Fruit fly (Drosophila melanogaster) whole organism, embryonic: ENCODE results near the gene CG11882.

ENCODE experiments used
- Ada2b ChIP-seq: fragments of 200-800 bp; sonication (Bioruptor generic); IDR thresholded peaks from 2 replicates; pipeline ENCODE4 v1.3.6; 2022; ENCODE audit warnings: missing biosample characterization, missing genetic modification characterization
- B-H1 ChIP-seq: fragments of 200-800 bp; sonication (Bioruptor generic); IDR thresholded peaks from 3 replicates; pipeline ENCODE4 v1.3.6; 2022; ENCODE audit warnings: missing biosample characterization, missing genetic modification characterization
- CG1024 ChIP-seq: fragments of 200-800 bp; sonication (Bioruptor generic); IDR thresholded peaks from 2 replicates; pipeline ENCODE4 v1.3.6; 2022; ENCODE audit warnings: missing biosample characterization, missing genetic modification characterization
- CG10959 ChIP-seq: fragments of 200-800 bp; sonication (Bioruptor generic); IDR thresholded peaks from 2 replicates; pipeline ENCODE4 v1.3.6; 2022; ENCODE audit warnings: missing biosample characterization, missing genetic modification characterization
- CG11085 ChIP-seq: fragments of 200-800 bp; sonication (Bioruptor generic); IDR thresholded peaks from 2 replicates; pipeline ENCODE4 v1.3.6; 2022; ENCODE audit warnings: missing biosample characterization, missing genetic modification characterization
- CG11398 ChIP-seq: fragments of 200-800 bp; sonication (Bioruptor generic); optimal IDR thresholded peaks from 2 replicates; lab custom pipeline; 2016; ENCODE audit warnings: missing biosample characterization, missing genetic modification characterization
- CG12104 ChIP-seq: fragments of 200-800 bp; sonication (Bioruptor generic); optimal IDR thresholded peaks from 3 replicates; lab custom pipeline; 2016; ENCODE audit warnings: missing biosample characterization, missing genetic modification characterization
- CG12299 ChIP-seq: fragments of 200-800 bp; sonication (Bioruptor generic); optimal IDR thresholded peaks from 2 replicates; lab custom pipeline; 2018; ENCODE audit warnings: missing biosample characterization, mild to moderate bottlenecking, missing genetic modification characterization
- CG13894 ChIP-seq: fragments of 200-800 bp; sonication (Bioruptor generic); optimal IDR thresholded peaks from 3 replicates; lab custom pipeline; 2018; ENCODE audit warnings: missing biosample characterization, mild to moderate bottlenecking, missing genetic modification characterization, moderate library complexity
- CG14710 ChIP-seq: fragments of 200-800 bp; sonication (Bioruptor generic); optimal IDR thresholded peaks from 3 replicates; lab custom pipeline; 2019; ENCODE audit warnings: missing biosample characterization, mild to moderate bottlenecking, missing genetic modification characterization, moderate library complexity
- CG15011 ChIP-seq: fragments of 200-800 bp; sonication (Bioruptor generic); optimal IDR thresholded peaks from 3 replicates; lab custom pipeline; 2018; ENCODE audit warnings: missing biosample characterization, mild to moderate bottlenecking, missing genetic modification characterization
- CG15269 ChIP-seq: fragments of 200-800 bp; sonication (Bioruptor generic); optimal IDR thresholded peaks from 2 replicates; lab custom pipeline; 2018; ENCODE audit warnings: missing biosample characterization, mild to moderate bottlenecking, missing genetic modification characterization, moderate library complexity
- CG15696 ChIP-seq: fragments of 200-800 bp; sonication (Bioruptor generic); optimal IDR thresholded peaks from 2 replicates; lab custom pipeline; 2019; ENCODE audit warnings: missing biosample characterization, mild to moderate bottlenecking, missing genetic modification characterization, moderate library complexity
- CG16863 ChIP-seq: fragments of 200-800 bp; sonication (Bioruptor generic); optimal IDR thresholded peaks from 3 replicates; lab custom pipeline; 2016; ENCODE audit warnings: missing biosample characterization, missing genetic modification characterization
- CG17328 ChIP-seq: fragments of 200-800 bp; sonication (Bioruptor generic); IDR thresholded peaks from 2 replicates; pipeline ENCODE4 v1.3.6; 2022; ENCODE audit warnings: missing biosample characterization, missing genetic modification characterization
- CG17568 ChIP-seq: fragments of 200-800 bp; sonication (Bioruptor generic); optimal IDR thresholded peaks from 2 replicates; lab custom pipeline; 2018; ENCODE audit warnings: missing biosample characterization, mild to moderate bottlenecking, missing genetic modification characterization, moderate library complexity
- CG18599 ChIP-seq: fragments of 200-800 bp; sonication (Bioruptor generic); optimal IDR thresholded peaks from 3 replicates; lab custom pipeline; 2017; ENCODE audit warnings: missing biosample characterization, missing genetic modification characterization, mild to moderate bottlenecking, moderate library complexity, missing genetic modification reagents
- CG2889 ChIP-seq: fragments of 200-800 bp; sonication (Bioruptor generic); IDR thresholded peaks from 3 replicates; pipeline ENCODE4 v1.3.6; 2022; ENCODE audit warnings: missing biosample characterization, missing genetic modification characterization
- CG30403 ChIP-seq: fragments of 200-800 bp; sonication (Bioruptor generic); optimal IDR thresholded peaks from 3 replicates; lab custom pipeline; 2016; ENCODE audit warnings: missing biosample characterization, missing genetic modification characterization
- CG31224 ChIP-seq: fragments of 200-800 bp; sonication (Bioruptor generic); IDR thresholded peaks from 2 replicates; pipeline ENCODE4 v1.3.6; 2022; ENCODE audit warnings: missing biosample characterization, missing genetic modification characterization
- CG32772 ChIP-seq: fragments of 200-800 bp; sonication (Bioruptor generic); IDR thresholded peaks from 2 replicates; pipeline ENCODE4 v1.3.6; 2022; ENCODE audit warnings: missing biosample characterization, missing genetic modification characterization
- CG34422 ChIP-seq: fragments of 200-800 bp; sonication (Bioruptor generic); IDR thresholded peaks from 3 replicates; pipeline ENCODE4 v1.3.6; 2022; ENCODE audit warnings: missing biosample characterization, missing genetic modification characterization
- CG4617 ChIP-seq: fragments of 200-800 bp; sonication (Bioruptor generic); optimal IDR thresholded peaks from 3 replicates; lab custom pipeline; 2016; ENCODE audit warnings: missing biosample characterization, missing genetic modification characterization, borderline replicate concordance
- CG7987 ChIP-seq: fragments of 200-800 bp; sonication (Bioruptor generic); optimal IDR thresholded peaks from 2 replicates; lab custom pipeline; 2018; ENCODE audit warnings: missing biosample characterization, mild to moderate bottlenecking, missing genetic modification characterization, moderate library complexity
- CG8924 ChIP-seq: fragments of 200-800 bp; optimal IDR thresholded peaks from 3 replicates; lab custom pipeline; 2019; ENCODE audit warnings: missing biosample characterization, mild to moderate bottlenecking, missing genetic modification characterization, moderate library complexity
- CG9727 ChIP-seq: fragments of 200-800 bp; sonication (Bioruptor generic); optimal IDR thresholded peaks from 3 replicates; lab custom pipeline; 2017; ENCODE audit warnings: missing biosample characterization, mild to moderate bottlenecking, missing genetic modification characterization
- CG9797 ChIP-seq: fragments of 200-800 bp; sonication (Bioruptor generic); optimal IDR thresholded peaks from 3 replicates; lab custom pipeline; 2018; ENCODE audit warnings: missing biosample characterization, mild to moderate bottlenecking, missing genetic modification characterization
- E2f2 ChIP-seq: fragments of 200-800 bp; sonication (Bioruptor generic); IDR thresholded peaks from 2 replicates; pipeline ENCODE4 v1.3.6; 2022; ENCODE audit warnings: missing biosample characterization, missing genetic modification characterization
- GATAe ChIP-seq: fragments of 200-800 bp; sonication (Bioruptor generic); conservative IDR thresholded peaks from 2 replicates; pipeline ENCODE4 v1.3.6; 2022; ENCODE audit warnings: missing biosample characterization, missing genetic modification characterization
- Gug ChIP-seq: fragments of 200-800 bp; sonication (Bioruptor generic); IDR thresholded peaks from 4 replicates; pipeline ENCODE4 v1.3.6; 2022; ENCODE audit warnings: missing biosample characterization, missing genetic modification characterization
- Hmr ChIP-seq: fragments of 200-800 bp; sonication (Bioruptor generic); optimal IDR thresholded peaks from 3 replicates; lab custom pipeline; 2017; ENCODE audit warnings: mild to moderate bottlenecking, missing biosample characterization, missing genetic modification reagents, missing genetic modification characterization
- Rx ChIP-seq: fragments of 200-800 bp; sonication (Bioruptor generic); IDR thresholded peaks from 2 replicates; pipeline ENCODE4 v1.3.6; 2022; ENCODE audit warnings: missing biosample characterization, missing genetic modification characterization
- cg ChIP-seq: fragments of 200-800 bp; sonication (Bioruptor generic); optimal IDR thresholded peaks from 3 replicates; lab custom pipeline; 2019; ENCODE audit warnings: missing biosample characterization, mild to moderate bottlenecking, missing genetic modification characterization, moderate library complexity
- crc ChIP-seq: fragments of 200-800 bp; sonication (Bioruptor generic); optimal IDR thresholded peaks from 2 replicates; lab custom pipeline; 2016; ENCODE audit warnings: missing biosample characterization, missing genetic modification characterization
- croc ChIP-seq: fragments of 200-800 bp; sonication (Bioruptor generic); conservative IDR thresholded peaks from 3 replicates; pipeline ENCODE4 v1.3.6; 2022; ENCODE audit warnings: missing biosample characterization, missing genetic modification characterization
- dimm ChIP-seq: fragments of 200-800 bp; sonication (Bioruptor generic); IDR thresholded peaks from 2 replicates; pipeline ENCODE4 v1.3.6; 2022; ENCODE audit warnings: missing biosample characterization, missing genetic modification characterization
- ems ChIP-seq: fragments of 200-800 bp; sonication (Bioruptor generic); optimal IDR thresholded peaks from 3 replicates; lab custom pipeline; 2016; ENCODE audit warnings: missing biosample characterization, missing genetic modification characterization
- insv ChIP-seq, 2 experiments: fragments of 200-800 bp; sonication (Bioruptor generic); optimal IDR thresholded peaks; 3 replicates each; lab custom pipeline; 2016 to 2018; ENCODE audit warnings: missing biosample characterization in 2 of 2, missing genetic modification characterization in 2 of 2
- lmd ChIP-seq: fragments of 200-800 bp; sonication (Bioruptor generic); IDR thresholded peaks from 2 replicates; pipeline ENCODE4 v1.3.6; 2022; ENCODE audit warnings: missing biosample characterization, missing genetic modification characterization
- mam ChIP-seq: fragments of 200-800 bp; sonication (Bioruptor generic); optimal IDR thresholded peaks from 3 replicates; lab custom pipeline; 2016; ENCODE audit warnings: missing biosample characterization, missing genetic modification characterization
- pnt ChIP-seq: fragments of 200-800 bp; sonication (Bioruptor generic); optimal IDR thresholded peaks from 3 replicates; lab custom pipeline; 2016; ENCODE audit warnings: missing biosample characterization, missing genetic modification characterization
- pros ChIP-seq: fragments of 200-800 bp; sonication (Bioruptor generic); optimal IDR thresholded peaks from 3 replicates; lab custom pipeline; 2019; ENCODE audit warnings: missing biosample characterization, mild to moderate bottlenecking, missing genetic modification characterization, moderate library complexity
- pzg ChIP-seq: fragments of 200-800 bp; sonication (Bioruptor generic); optimal IDR thresholded peaks from 3 replicates; lab custom pipeline; 2018; ENCODE audit warnings: missing biosample characterization, mild to moderate bottlenecking, missing genetic modification characterization, moderate library complexity
- ranshi ChIP-seq: fragments of 200-800 bp; sonication (Bioruptor generic); IDR thresholded peaks from 2 replicates; pipeline ENCODE4 v1.3.6; 2022; ENCODE audit warnings: missing biosample characterization, missing genetic modification characterization
- scrt ChIP-seq: fragments of 200-800 bp; sonication (Bioruptor generic); optimal IDR thresholded peaks from 2 replicates; lab custom pipeline; 2018; ENCODE audit warnings: missing biosample characterization, mild to moderate bottlenecking, missing genetic modification characterization, moderate library complexity
- sd ChIP-seq: fragments of 200-800 bp; sonication (Bioruptor generic); optimal IDR thresholded peaks from 3 replicates; lab custom pipeline; 2018; ENCODE audit warnings: missing biosample characterization, mild to moderate bottlenecking, missing genetic modification characterization, moderate library complexity
- seq ChIP-seq: fragments of 200-800 bp; sonication (Bioruptor generic); IDR thresholded peaks from 2 replicates; pipeline ENCODE4 v1.3.6; 2022; ENCODE audit warnings: missing biosample characterization, missing genetic modification characterization
- sob ChIP-seq: fragments of 200-800 bp; sonication (Bioruptor generic); IDR thresholded peaks from 2 replicates; pipeline ENCODE4 v1.3.6; 2022; ENCODE audit warnings: missing biosample characterization, missing genetic modification characterization
- sr ChIP-seq: fragments of 200-800 bp; sonication (Bioruptor generic); IDR thresholded peaks from 3 replicates; pipeline ENCODE4 v1.3.6; 2022; ENCODE audit warnings: missing biosample characterization, missing genetic modification characterization
- vnd ChIP-seq: fragments of 200-800 bp; sonication (Bioruptor generic); IDR thresholded peaks from 3 replicates; pipeline ENCODE4 v1.3.6; 2022; ENCODE audit warnings: missing biosample characterization, missing genetic modification characterization; ENCODE audit not compliant: partially characterized antibody
- wek ChIP-seq: fragments of 200-800 bp; sonication (Bioruptor generic); optimal IDR thresholded peaks from 3 replicates; lab custom pipeline; 2018; ENCODE audit warnings: missing biosample characterization, mild to moderate bottlenecking, missing genetic modification characterization, moderate library complexity

The CG11882 gene

DNA sequence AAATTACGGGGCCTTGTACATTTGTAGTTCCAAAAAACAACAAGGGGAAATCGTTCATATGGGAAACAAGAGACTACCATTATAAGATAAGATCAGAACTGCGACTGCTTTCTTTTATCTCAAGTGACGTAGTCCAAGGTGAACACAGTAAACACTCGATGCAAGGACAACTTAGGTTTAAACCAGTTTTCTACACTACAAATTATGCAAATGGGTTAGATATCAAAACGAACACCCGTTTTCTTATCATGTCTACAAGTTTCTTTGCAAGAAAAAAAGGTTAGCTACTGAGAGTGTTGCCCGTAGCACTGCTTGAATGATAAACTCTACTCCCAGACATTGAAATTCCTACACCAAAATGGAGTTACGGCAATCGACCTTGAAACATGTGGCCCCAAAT is 23.8 kb downstream of the CG11882 start:
- TF ChIP-seq pnt: peak; percentile 78
- no peak for TF ChIP-seq scrt
- TF ChIP-seq sd (tag; lab: Kevin White, UChicago): peak; percentile 87
- peak; percentile 72 for TF ChIP-seq sob
- TF ChIP-seq CG17568: no peak
- peak; percentile 44; the same call in 1 of the 3 replicates for TF ChIP-seq sr (GFP tag; lab: Robert Waterston, UW)
- peak; percentile 49 for TF ChIP-seq ems (GFP tag; lab: Kevin White, UChicago)
- peak; percentile 7 for TF ChIP-seq CG15696 (tag; lab: Kevin White, UChicago)
- peak; percentile 57 for TF ChIP-seq mam
- peak; percentile 73 for TF ChIP-seq CG17328 (GFP tag; lab: Robert Waterston, UW)
- TF ChIP-seq lmd (GFP tag; lab: Robert Waterston, UW): peak; percentile 74
- peak; percentile 54 for TF ChIP-seq wek
- no peak for TF ChIP-seq CG15011
- TF ChIP-seq CG9797 (GFP tag; lab: Kevin White, UChicago): no peak
- TF ChIP-seq croc: peak; percentile 51; the same call in 2 of the 3 replicates
- TF ChIP-seq CG7987: no peak
- peak; percentile 71; the same call in 1 of the 2 replicates for TF ChIP-seq ranshi (GFP tag; lab: Robert Waterston, UW)
- no peak for TF ChIP-seq pros
- TF ChIP-seq CG15269 (tag; lab: Kevin White, UChicago): peak; percentile 70
- no peak for TF ChIP-seq CG4617 (GFP tag; lab: Kevin White, UChicago)
- TF ChIP-seq CG9727 (GFP tag; lab: Kevin White, UChicago): peak; percentile 45
- 0 out of 2 replicates have a peak, but pooled peaks have one; percentile 36 for TF ChIP-seq CG31224
- peak; percentile 32 for TF ChIP-seq CG16863 (GFP tag; lab: Kevin White, UChicago)
- TF ChIP-seq Gug (GFP tag; lab: Robert Waterston, UW): peak; percentile 79
- peak; percentile 58; the same call in 1 of the 2 replicates for TF ChIP-seq Ada2b (GFP tag; lab: Robert Waterston, UW)
- peak; percentile 39 for TF ChIP-seq CG12104
- TF ChIP-seq CG1024 (GFP tag; lab: Robert Waterston, UW): peak; percentile 68
- no peak for TF ChIP-seq cg
- TF ChIP-seq seq: no peak
- 0 out of 2 replicates have a peak, but pooled peaks have one; percentile 28 for TF ChIP-seq dimm
- TF ChIP-seq insv (GFP tag; optimal IDR thresholded peaks at IDR 0.05; lab: Kevin White, UChicago): no peak
- peak; percentile 33; the same call in 1 of the 2 replicates for TF ChIP-seq E2f2
- TF ChIP-seq CG30403 (GFP tag; lab: Kevin White, UChicago): peak; percentile 69
- peak; percentile 38 for TF ChIP-seq Hmr (GFP tag; lab: Kevin White, UChicago)
- no peak for TF ChIP-seq pzg (GFP tag; lab: Kevin White, UChicago)
- TF ChIP-seq CG32772: peak; percentile 75
- peak; percentile 56 for TF ChIP-seq Rx (GFP tag; lab: Robert Waterston, UW)
- no peak for TF ChIP-seq vnd
- TF ChIP-seq CG10959 (GFP tag; lab: Robert Waterston, UW): peak; percentile 70
- TF ChIP-seq CG11398 (GFP tag; lab: Kevin White, UChicago): peak; percentile 34
- peak; percentile 85 for TF ChIP-seq CG34422 (GFP tag; lab: Robert Waterston, UW)
- TF ChIP-seq CG13894: no peak
- TF ChIP-seq CG11085 (GFP tag; lab: Robert Waterston, UW): peak; percentile 34; the same call in 1 of the 2 replicates
- peak; percentile 69; the same call in 1 of the 3 replicates for TF ChIP-seq CG2889 (GFP tag; lab: Robert Waterston, UW)
- TF ChIP-seq CG18599: peak; percentile 65
- TF ChIP-seq crc (GFP tag; lab: Kevin White, UChicago): peak; percentile 3
- TF ChIP-seq CG12299 (tag; lab: Kevin White, UChicago): no peak
- TF ChIP-seq CG8924 (tag; lab: Kevin White, UChicago): peak; percentile 58
- peak; percentile 50 for TF ChIP-seq B-H1 (GFP tag; lab: Robert Waterston, UW)
- peak; percentile 54; the same call in 1 of the 2 replicates for TF ChIP-seq GATAe (GFP tag; lab: Robert Waterston, UW)
- TF ChIP-seq CG14710 (tag; lab: Kevin White, UChicago): peak; percentile 32
